Fruit fly (Drosophila melanogaster) whole organism, embryonic: ENCODE results near the gene CG42823.
A peak's percentile ranks its signal among the peaks of the same experiment; 100 is the strongest.

ENCODE experiments used
- Antp ChIP-seq: fragments of 200-800 bp; sonication (Bioruptor generic); optimal IDR thresholded peaks from 3 replicates; lab custom pipeline; 2016; ENCODE audit warnings: missing biosample characterization, missing genetic modification characterization
- Asciz ChIP-seq: fragments of 200-800 bp; sonication (Bioruptor generic); optimal IDR thresholded peaks from 2 replicates; lab custom pipeline; 2017; ENCODE audit warnings: missing biosample characterization, mild to moderate bottlenecking, missing genetic modification characterization, missing genetic modification reagents
- B-H2 ChIP-seq: fragments of 200-800 bp; sonication (Bioruptor generic); optimal IDR thresholded peaks from 2 replicates; lab custom pipeline; 2018; ENCODE audit warnings: missing biosample characterization, mild to moderate bottlenecking, missing genetic modification characterization
- CG1024 ChIP-seq: fragments of 200-800 bp; sonication (Bioruptor generic); IDR thresholded peaks from 2 replicates; pipeline ENCODE4 v1.3.6; 2022; ENCODE audit warnings: missing biosample characterization, missing genetic modification characterization
- CG10267 ChIP-seq: fragments of 200-800 bp; sonication (Bioruptor generic); optimal IDR thresholded peaks from 2 replicates; lab custom pipeline; 2018; ENCODE audit warnings: missing biosample characterization, mild to moderate bottlenecking, missing genetic modification characterization, moderate library complexity
- CG10654 ChIP-seq: fragments of 200-800 bp; sonication (Bioruptor generic); optimal IDR thresholded peaks from 2 replicates; lab custom pipeline; 2016; ENCODE audit warnings: missing biosample characterization, missing genetic modification characterization
- CG11723 ChIP-seq: fragments of 200-800 bp; sonication (Bioruptor generic); optimal IDR thresholded peaks from 2 replicates; lab custom pipeline; 2017; ENCODE audit warnings: missing biosample characterization, mild to moderate bottlenecking, missing genetic modification characterization
- CG12071 ChIP-seq: fragments of 200-800 bp; sonication (Bioruptor generic); optimal IDR thresholded peaks from 3 replicates; lab custom pipeline; 2018; ENCODE audit warnings: missing biosample characterization, mild to moderate bottlenecking, missing genetic modification characterization
- CG12219 ChIP-seq: fragments of 200-800 bp; sonication (Bioruptor generic); optimal IDR thresholded peaks from 3 replicates; lab custom pipeline; 2018; ENCODE audit warnings: missing biosample characterization, mild to moderate bottlenecking, missing genetic modification characterization
- CG12659 ChIP-seq: fragments of 200-800 bp; sonication (Bioruptor generic); optimal IDR thresholded peaks from 3 replicates; lab custom pipeline; 2017; ENCODE audit warnings: mild to moderate bottlenecking, missing biosample characterization, missing genetic modification reagents, missing genetic modification characterization
- CG14710 ChIP-seq: fragments of 200-800 bp; sonication (Bioruptor generic); optimal IDR thresholded peaks from 3 replicates; lab custom pipeline; 2019; ENCODE audit warnings: missing biosample characterization, mild to moderate bottlenecking, missing genetic modification characterization, moderate library complexity
- CG15011 ChIP-seq: fragments of 200-800 bp; sonication (Bioruptor generic); optimal IDR thresholded peaks from 3 replicates; lab custom pipeline; 2018; ENCODE audit warnings: missing biosample characterization, mild to moderate bottlenecking, missing genetic modification characterization
- CG15073 ChIP-seq: fragments of 200-800 bp; sonication (Bioruptor generic); optimal IDR thresholded peaks from 2 replicates; lab custom pipeline; 2016; ENCODE audit warnings: missing biosample characterization, missing genetic modification characterization
- CG1529 ChIP-seq: fragments of 200-800 bp; sonication (Bioruptor generic); optimal IDR thresholded peaks from 3 replicates; lab custom pipeline; 2018; ENCODE audit warnings: missing biosample characterization, missing genetic modification characterization
- CG16815 ChIP-seq: fragments of 200-800 bp; sonication (Bioruptor generic); optimal IDR thresholded peaks from 3 replicates; lab custom pipeline; 2017; ENCODE audit warnings: missing biosample characterization, mild to moderate bottlenecking, missing genetic modification characterization
- CG17186 ChIP-seq: fragments of 200-800 bp; sonication (Bioruptor generic); optimal IDR thresholded peaks from 3 replicates; lab custom pipeline; 2017; ENCODE audit warnings: missing biosample characterization, missing genetic modification reagents, missing genetic modification characterization
- CG17829 ChIP-seq: fragments of 200-800 bp; optimal IDR thresholded peaks from 2 replicates; lab custom pipeline; 2019; ENCODE audit warnings: missing biosample characterization, mild to moderate bottlenecking, missing genetic modification characterization, moderate library complexity
- CG2199 ChIP-seq: fragments of 200-800 bp; sonication (Bioruptor generic); IDR thresholded peaks from 3 replicates; pipeline ENCODE4 v1.3.6; 2022; ENCODE audit warnings: missing biosample characterization, missing genetic modification characterization
- CG2889 ChIP-seq: fragments of 200-800 bp; sonication (Bioruptor generic); IDR thresholded peaks from 3 replicates; pipeline ENCODE4 v1.3.6; 2022; ENCODE audit warnings: missing biosample characterization, missing genetic modification characterization
- CG3838 ChIP-seq: fragments of 200-800 bp; sonication (Bioruptor generic); optimal IDR thresholded peaks from 3 replicates; lab custom pipeline; 2016; ENCODE audit warnings: missing biosample characterization, missing genetic modification characterization
- CG4404 ChIP-seq: fragments of 200-800 bp; sonication (Bioruptor generic); IDR thresholded peaks from 2 replicates; pipeline ENCODE4 v1.3.6; 2022; ENCODE audit warnings: missing biosample characterization, missing genetic modification characterization
- CG6765 ChIP-seq: fragments of 200-800 bp; sonication (Bioruptor generic); optimal IDR thresholded peaks from 3 replicates; lab custom pipeline; 2017; ENCODE audit warnings: missing biosample characterization, mild to moderate bottlenecking, missing genetic modification characterization
- CG9727 ChIP-seq: fragments of 200-800 bp; sonication (Bioruptor generic); optimal IDR thresholded peaks from 3 replicates; lab custom pipeline; 2017; ENCODE audit warnings: missing biosample characterization, mild to moderate bottlenecking, missing genetic modification characterization
- CkIIα-i1 ChIP-seq: fragments of 200-800 bp; sonication (Bioruptor generic); IDR thresholded peaks from 2 replicates; pipeline ENCODE4 v1.3.6; 2022; ENCODE audit warnings: missing biosample characterization, missing genetic modification characterization
- Drgx ChIP-seq: fragments of 200-800 bp; sonication (Bioruptor generic); IDR thresholded peaks from 2 replicates; pipeline ENCODE4 v1.3.6; 2022; ENCODE audit warnings: missing biosample characterization, missing genetic modification characterization
- H2.0 ChIP-seq: fragments of 200-800 bp; sonication (Bioruptor generic); IDR thresholded peaks from 2 replicates; pipeline ENCODE4 v1.3.6; 2022; ENCODE audit warnings: missing biosample characterization, missing genetic modification characterization
- HLH3B ChIP-seq: fragments of 200-800 bp; sonication (Bioruptor generic); IDR thresholded peaks from 2 replicates; pipeline ENCODE4 v1.3.6; 2022; ENCODE audit warnings: missing biosample characterization, missing genetic modification characterization
- HLHmδ ChIP-seq: fragments of 200-800 bp; sonication (Bioruptor generic); optimal IDR thresholded peaks from 2 replicates; lab custom pipeline; 2018; ENCODE audit warnings: missing biosample characterization, mild to moderate bottlenecking, missing genetic modification characterization, moderate library complexity
- HmgZ ChIP-seq: fragments of 200-800 bp; sonication (Bioruptor generic); optimal IDR thresholded peaks from 2 replicates; lab custom pipeline; 2018; ENCODE audit warnings: missing biosample characterization, mild to moderate bottlenecking, missing genetic modification characterization
- Hr51 ChIP-seq, 2 experiments: fragments of 200-800 bp; sonication (Bioruptor generic); optimal IDR thresholded peaks; 2 replicates in 1 of 2; 3 replicates in 1 of 2; lab custom pipeline; 2016 to 2018; ENCODE audit warnings: missing biosample characterization in 2 of 2, missing genetic modification characterization in 2 of 2, mild to moderate bottlenecking in 1 of 2, moderate library complexity in 1 of 2
- Max ChIP-seq: fragments of 200-800 bp; sonication (Bioruptor generic); optimal IDR thresholded peaks from 2 replicates; lab custom pipeline; 2016; ENCODE audit warnings: missing biosample characterization, mild to moderate bottlenecking, missing genetic modification characterization
- Optix ChIP-seq: fragments of 200-800 bp; sonication (Bioruptor generic); IDR thresholded peaks from 3 replicates; pipeline ENCODE4 v1.3.6; 2022; ENCODE audit warnings: missing biosample characterization, missing genetic modification characterization
- Ssrp ChIP-seq: fragments of 200-800 bp; sonication (Bioruptor generic); optimal IDR thresholded peaks from 2 replicates; lab custom pipeline; 2018; ENCODE audit warnings: missing biosample characterization, mild to moderate bottlenecking, missing genetic modification characterization, moderate library complexity
- Vsx1 ChIP-seq: fragments of 200-800 bp; sonication (Bioruptor generic); optimal IDR thresholded peaks from 2 replicates; lab custom pipeline; 2017; ENCODE audit warnings: missing biosample characterization, mild to moderate bottlenecking, missing genetic modification characterization, missing genetic modification reagents
- ab ChIP-seq: fragments of 200-800 bp; sonication (Bioruptor generic); optimal IDR thresholded peaks from 2 replicates; lab custom pipeline; 2016; ENCODE audit warnings: missing biosample characterization, missing genetic modification characterization
- ap ChIP-seq: fragments of 200-800 bp; sonication (Bioruptor generic); IDR thresholded peaks from 2 replicates; pipeline ENCODE4 v1.3.6; 2022; ENCODE audit warnings: missing biosample characterization, missing genetic modification characterization
- bigmax ChIP-seq: fragments of 200-800 bp; sonication (Bioruptor generic); optimal IDR thresholded peaks from 2 replicates; lab custom pipeline; 2018; ENCODE audit warnings: missing biosample characterization, mild to moderate bottlenecking, missing genetic modification characterization
- cas ChIP-seq: fragments of 200-800 bp; sonication (Bioruptor generic); IDR thresholded peaks from 2 replicates; pipeline ENCODE4 v1.3.6; 2022; ENCODE audit warnings: missing biosample characterization, missing genetic modification characterization
- dan ChIP-seq: fragments of 200-800 bp; sonication (Bioruptor generic); IDR thresholded peaks from 2 replicates; pipeline ENCODE4 v1.3.6; 2022; ENCODE audit warnings: missing biosample characterization, missing genetic modification characterization
- dmrt11E ChIP-seq: fragments of 200-800 bp; sonication (Bioruptor generic); optimal IDR thresholded peaks from 3 replicates; lab custom pipeline; 2018; ENCODE audit warnings: missing biosample characterization, mild to moderate bottlenecking, missing genetic modification characterization, moderate library complexity
- dysf ChIP-seq: fragments of 200-800 bp; sonication (Bioruptor generic); IDR thresholded peaks from 3 replicates; pipeline ENCODE4 v1.3.6; 2022; ENCODE audit warnings: missing biosample characterization, missing genetic modification characterization
- esg ChIP-seq: fragments of 200-800 bp; sonication (Bioruptor generic); conservative IDR thresholded peaks from 2 replicates; pipeline ENCODE4 v1.3.6; 2022; ENCODE audit warnings: missing biosample characterization, missing genetic modification characterization
- fu2 ChIP-seq: fragments of 200-800 bp; sonication (Bioruptor generic); optimal IDR thresholded peaks from 2 replicates; lab custom pipeline; 2016; ENCODE audit warnings: missing biosample characterization, missing genetic modification characterization
- jumu ChIP-seq: fragments of 200-800 bp; sonication (Bioruptor generic); optimal IDR thresholded peaks from 3 replicates; lab custom pipeline; 2016; ENCODE audit warnings: missing biosample characterization, missing genetic modification characterization
- lola ChIP-seq, 3 experiments: fragments of >200 bp in 2 of 3; fragments of 200-800 bp in 1 of 3; sonication (Bioruptor generic) in 1 of 3; optimal IDR thresholded peaks; 2 replicates each; lab custom pipeline; 2017 to 2019; ENCODE audit warnings: missing biosample characterization in 3 of 3, missing genetic modification characterization in 3 of 3, mild to moderate bottlenecking in 1 of 3, moderate library complexity in 1 of 3
- maf-S ChIP-seq: fragments of 200-800 bp; sonication (Bioruptor generic); optimal IDR thresholded peaks from 2 replicates; lab custom pipeline; 2016; ENCODE audit warnings: missing biosample characterization, missing genetic modification characterization
- odd ChIP-seq: fragments of 200-800 bp; sonication (Bioruptor generic); optimal IDR thresholded peaks from 2 replicates; lab custom pipeline; 2017; ENCODE audit warnings: missing biosample characterization, mild to moderate bottlenecking, missing genetic modification characterization
- shn ChIP-seq: fragments of 200-800 bp; sonication (Bioruptor generic); optimal IDR thresholded peaks from 3 replicates; lab custom pipeline; 2016; ENCODE audit warnings: missing biosample characterization, missing genetic modification characterization
- stc ChIP-seq: fragments of 200-800 bp; sonication (Bioruptor generic); IDR thresholded peaks from 2 replicates; pipeline ENCODE4 v1.3.6; 2022; ENCODE audit warnings: missing biosample characterization, missing genetic modification characterization
- toy ChIP-seq: fragments of 200-800 bp; sonication (Bioruptor generic); IDR thresholded peaks from 2 replicates; pipeline ENCODE4 v1.3.6; 2022; ENCODE audit warnings: missing biosample characterization, missing genetic modification characterization
- tx ChIP-seq: fragments of 200-800 bp; sonication (Bioruptor generic); optimal IDR thresholded peaks from 2 replicates; lab custom pipeline; 2016; ENCODE audit warnings: missing biosample characterization, missing genetic modification characterization

The CG42823 gene

dm6 chr3R:17402434-17402833, 2.5 kb downstream of the CG42823 start, which contains the start of gene Sur-8 (continued):
- TF ChIP-seq Optix (peak; percentile 75), Antp (GFP tag; lab: Kevin White, UChicago) (peak; percentile 70), Hr51 (GFP tag; optimal IDR thresholded peaks at IDR 0.05; lab: Kevin White, UChicago) (peak in 1 of 2 experiments; percentile 17), CG17829 (tag; lab: Kevin White, UChicago) (peak; percentile 53), Vsx1 (peak; percentile 3), CG12659 (GFP tag; lab: Kevin White, UChicago) (peak; percentile 65), CG15073 (no peak), lola (GFP tag; optimal IDR thresholded peaks at IDR 0.05; lab: Kevin White, UChicago) (no peak), CG1024 (peak; percentile 80), odd (GFP tag; lab: Kevin White, UChicago) (peak; percentile 12), HLHmδ (GFP tag; lab: Kevin White, UChicago) (peak; percentile 67), CG16815 (GFP tag; lab: Kevin White, UChicago) (peak; percentile 14), HLH3B (GFP tag; lab: Robert Waterston, UW) (peak; percentile 67), CG12071 (GFP tag; lab: Kevin White, UChicago) (peak; percentile 48), CG12219 (GFP tag; lab: Kevin White, UChicago) (peak; percentile 43), CG2199 (GFP tag; lab: Robert Waterston, UW) (no peak), stc (peak; percentile 39; the same call in 1 of the 2 replicates), tx (GFP tag; lab: Kevin White, UChicago) (peak; percentile 35), B-H2 (GFP tag; lab: Kevin White, UChicago) (peak; percentile 30), shn (GFP tag; lab: Kevin White, UChicago) (peak; percentile 63), toy (GFP tag; lab: Robert Waterston, UW) (peak; percentile 21; the same call in 1 of the 2 replicates), ab (no peak), CG10267 (tag; lab: Kevin White, UChicago) (peak; percentile 24), CG10654 (GFP tag; lab: Kevin White, UChicago) (peak; percentile 40), CG1529 (no peak), Drgx (no peak), bigmax (GFP tag; lab: Kevin White, UChicago) (no peak), fu2 (GFP tag; lab: Kevin White, UChicago) (peak; percentile 27), CG17186 (GFP tag; lab: Kevin White, UChicago) (peak; percentile 48), dysf (peak; percentile 76), CG15011 (GFP tag; lab: Kevin White, UChicago) (no peak), dmrt11E (tag; lab: Kevin White, UChicago) (no peak), HmgZ (tag; lab: Kevin White, UChicago) (peak; percentile 62), maf-S (peak; percentile 39), CG9727 (GFP tag; lab: Kevin White, UChicago) (peak; percentile 33), jumu (peak; percentile 27), esg (GFP tag; lab: Robert Waterston, UW) (peak; percentile 32; the same call in 1 of the 2 replicates), cas (0 out of 2 replicates have a peak, but pooled peaks have one; percentile 24), CkIIα-i1 (GFP tag; lab: Robert Waterston, UW) (no peak), Ssrp (tag; lab: Kevin White, UChicago) (no peak), ap (GFP tag; lab: Robert Waterston, UW) (peak; percentile 37; the same call in 1 of the 2 replicates), CG4404 (GFP tag; lab: Robert Waterston, UW) (no peak), CG11723 (GFP tag; lab: Kevin White, UChicago) (peak; percentile 67), CG14710 (tag; lab: Kevin White, UChicago) (peak; percentile 2), dan (no peak), Max (GFP tag; lab: Kevin White, UChicago) (no peak), CG6765 (peak; percentile 63), Asciz (GFP tag; lab: Kevin White, UChicago) (no peak), H2.0 (GFP tag; lab: Robert Waterston, UW) (peak; percentile 62), CG2889 (GFP tag; lab: Robert Waterston, UW) (no peak), CG3838 (GFP tag; lab: Kevin White, UChicago) (no peak)
